Fruit fly (Drosophila melanogaster) whole organism, embryonic: ENCODE measurements around the gene Kaz1-ORFB.

Experiments used
- Abd-B ChIP-seq: fragments of 200-800 bp; sonication (Bioruptor generic); optimal IDR thresholded peaks from 2 replicates; lab custom pipeline; 2018; ENCODE audit warnings: missing biosample characterization, mild to moderate bottlenecking, missing genetic modification characterization, moderate library complexity
- Bgb ChIP-seq: fragments of 200-800 bp; sonication (Bioruptor generic); IDR thresholded peaks from 2 replicates; pipeline ENCODE4 v1.3.6; 2022; ENCODE audit warnings: missing biosample characterization, missing genetic modification characterization; ENCODE audit not compliant: partially characterized antibody
- Blimp-1 ChIP-seq: fragments of 200-800 bp; sonication (Bioruptor generic); optimal IDR thresholded peaks from 3 replicates; lab custom pipeline; 2018; ENCODE audit warnings: missing biosample characterization, missing genetic modification characterization, mild to moderate bottlenecking, moderate library complexity, missing genetic modification reagents
- CG10267 ChIP-seq: fragments of 200-800 bp; sonication (Bioruptor generic); optimal IDR thresholded peaks from 2 replicates; lab custom pipeline; 2018; ENCODE audit warnings: missing biosample characterization, mild to moderate bottlenecking, missing genetic modification characterization, moderate library complexity
- CG10321 ChIP-seq: fragments of 200-800 bp; sonication (Bioruptor generic); IDR thresholded peaks from 2 replicates; pipeline ENCODE4 v1.3.6; 2022; ENCODE audit warnings: missing biosample characterization, missing genetic modification characterization
- CG10565 ChIP-seq: fragments of 200-800 bp; sonication (Bioruptor generic); optimal IDR thresholded peaks from 3 replicates; lab custom pipeline; 2016; ENCODE audit warnings: missing biosample characterization, mild to moderate bottlenecking, missing genetic modification characterization
- CG14710 ChIP-seq: fragments of 200-800 bp; sonication (Bioruptor generic); optimal IDR thresholded peaks from 3 replicates; lab custom pipeline; 2019; ENCODE audit warnings: missing biosample characterization, mild to moderate bottlenecking, missing genetic modification characterization, moderate library complexity
- CG15073 ChIP-seq: fragments of 200-800 bp; sonication (Bioruptor generic); optimal IDR thresholded peaks from 2 replicates; lab custom pipeline; 2016; ENCODE audit warnings: missing biosample characterization, missing genetic modification characterization
- CG17186 ChIP-seq: fragments of 200-800 bp; sonication (Bioruptor generic); optimal IDR thresholded peaks from 3 replicates; lab custom pipeline; 2017; ENCODE audit warnings: missing biosample characterization, missing genetic modification reagents, missing genetic modification characterization
- CG17612 ChIP-seq: fragments of 200-800 bp; sonication (Bioruptor generic); IDR thresholded peaks from 2 replicates; pipeline ENCODE4 v1.3.6; 2022; ENCODE audit warnings: missing biosample characterization, missing genetic modification characterization
- CG17829 ChIP-seq: fragments of 200-800 bp; optimal IDR thresholded peaks from 2 replicates; lab custom pipeline; 2019; ENCODE audit warnings: missing biosample characterization, mild to moderate bottlenecking, missing genetic modification characterization, moderate library complexity
- CG18011 ChIP-seq: fragments of 200-800 bp; sonication (Bioruptor generic); optimal IDR thresholded peaks from 2 replicates; lab custom pipeline; 2017; ENCODE audit warnings: missing biosample characterization, missing genetic modification characterization, mild to moderate bottlenecking, moderate library complexity, missing genotype
- CG18764 ChIP-seq: fragments of 200-800 bp; sonication (Bioruptor generic); optimal IDR thresholded peaks from 3 replicates; lab custom pipeline; 2016; ENCODE audit warnings: missing biosample characterization, missing genetic modification characterization
- CG2199 ChIP-seq: fragments of 200-800 bp; sonication (Bioruptor generic); IDR thresholded peaks from 3 replicates; pipeline ENCODE4 v1.3.6; 2022; ENCODE audit warnings: missing biosample characterization, missing genetic modification characterization
- CG31365 ChIP-seq: fragments of 200-800 bp; sonication (Bioruptor generic); optimal IDR thresholded peaks from 2 replicates; lab custom pipeline; 2018; ENCODE audit warnings: missing biosample characterization, mild to moderate bottlenecking, missing genetic modification characterization
- CG3281 ChIP-seq: fragments of 200-800 bp; sonication (Bioruptor generic); optimal IDR thresholded peaks from 3 replicates; lab custom pipeline; 2017; ENCODE audit warnings: missing biosample characterization, mild to moderate bottlenecking, missing genetic modification characterization
- CG33557 ChIP-seq: fragments of 200-800 bp; sonication (Bioruptor generic); optimal IDR thresholded peaks from 2 replicates; lab custom pipeline; 2019; ENCODE audit warnings: missing biosample characterization, mild to moderate bottlenecking, missing genetic modification characterization, moderate library complexity
- CG34376 ChIP-seq: fragments of 200-800 bp; sonication (Bioruptor generic); optimal IDR thresholded peaks from 2 replicates; lab custom pipeline; 2018; ENCODE audit warnings: missing biosample characterization, mild to moderate bottlenecking, missing genetic modification characterization
- CG34422 ChIP-seq: fragments of 200-800 bp; sonication (Bioruptor generic); IDR thresholded peaks from 3 replicates; pipeline ENCODE4 v1.3.6; 2022; ENCODE audit warnings: missing biosample characterization, missing genetic modification characterization
- CG43689 ChIP-seq: fragments of 200-800 bp; sonication (Bioruptor generic); IDR thresholded peaks from 2 replicates; pipeline ENCODE4 v1.3.6; 2022; ENCODE audit warnings: missing biosample characterization, missing genetic modification characterization
- CG4730 ChIP-seq: fragments of 200-800 bp; sonication (Bioruptor generic); IDR thresholded peaks from 2 replicates; pipeline ENCODE4 v1.3.6; 2022; ENCODE audit warnings: missing biosample characterization, missing genetic modification characterization
- CG5953 ChIP-seq: fragments of 200-800 bp; sonication (Bioruptor generic); IDR thresholded peaks from 2 replicates; pipeline ENCODE4 v1.3.6; 2022; ENCODE audit warnings: missing biosample characterization, missing genetic modification characterization
- CG6272 ChIP-seq: fragments of 200-800 bp; sonication (Bioruptor generic); IDR thresholded peaks from 2 replicates; pipeline ENCODE4 v1.3.6; 2022; ENCODE audit warnings: missing biosample characterization, missing genetic modification characterization
- CG6813 ChIP-seq: fragments of 200-800 bp; sonication (Bioruptor generic); optimal IDR thresholded peaks from 2 replicates; lab custom pipeline; 2017; ENCODE audit warnings: missing biosample characterization, missing genetic modification characterization, mild to moderate bottlenecking, moderate library complexity, missing genetic modification reagents
- CG8359 ChIP-seq: fragments of 200-800 bp; sonication (Bioruptor generic); optimal IDR thresholded peaks from 2 replicates; lab custom pipeline; 2017; ENCODE audit warnings: missing biosample characterization, mild to moderate bottlenecking, missing genetic modification characterization, borderline replicate concordance
- CG8944 ChIP-seq: fragments of 200-800 bp; sonication (Bioruptor generic); optimal IDR thresholded peaks from 3 replicates; lab custom pipeline; 2016; ENCODE audit warnings: missing biosample characterization, missing genetic modification characterization
- Dbx ChIP-seq: fragments of 200-800 bp; sonication (Bioruptor generic); IDR thresholded peaks from 3 replicates; pipeline ENCODE4 v1.3.6; 2022; ENCODE audit warnings: missing biosample characterization, missing genetic modification characterization
- Dll ChIP-seq: fragments of 200-800 bp; sonication (Bioruptor generic); IDR thresholded peaks from 4 replicates; pipeline ENCODE4 v1.3.6; 2022; ENCODE audit warnings: missing biosample characterization, missing genetic modification characterization; ENCODE audit not compliant: partially characterized antibody
- ERR ChIP-seq: fragments of 200-800 bp; sonication (Bioruptor generic); optimal IDR thresholded peaks from 2 replicates; lab custom pipeline; 2016; ENCODE audit warnings: missing biosample characterization, missing genetic modification characterization
- Hr39 ChIP-seq: fragments of >200 bp; optimal IDR thresholded peaks from 2 replicates; lab custom pipeline; 2017
- Hr78 ChIP-seq, 2 experiments: fragments of 200-800 bp in 1 of 2; fragments of >200 bp in 1 of 2; sonication (Bioruptor generic) in 1 of 2; optimal IDR thresholded peaks; 2 replicates each; lab custom pipeline; 2017 to 2019; ENCODE audit warnings: missing biosample characterization in 2 of 2, missing genetic modification characterization in 2 of 2, mild to moderate bottlenecking in 1 of 2, moderate library complexity in 1 of 2
- Lim3 ChIP-seq: fragments of 200-800 bp; sonication (Bioruptor generic); IDR thresholded peaks from 2 replicates; pipeline ENCODE4 v1.3.6; 2022; ENCODE audit warnings: missing biosample characterization, missing genetic modification characterization
- NfI ChIP-seq: fragments of 200-800 bp; sonication (Bioruptor generic); optimal IDR thresholded peaks from 3 replicates; lab custom pipeline; 2018; ENCODE audit warnings: missing biosample characterization, mild to moderate bottlenecking, missing genetic modification characterization, moderate library complexity
- Optix ChIP-seq: fragments of 200-800 bp; sonication (Bioruptor generic); IDR thresholded peaks from 3 replicates; pipeline ENCODE4 v1.3.6; 2022; ENCODE audit warnings: missing biosample characterization, missing genetic modification characterization
- Rfx ChIP-seq: fragments of 200-800 bp; sonication (Bioruptor generic); IDR thresholded peaks from 2 replicates; pipeline ENCODE4 v1.3.6; 2022; ENCODE audit warnings: missing biosample characterization, missing genetic modification characterization
- Sry-β ChIP-seq: fragments of 200-800 bp; sonication (Bioruptor generic); optimal IDR thresholded peaks from 2 replicates; lab custom pipeline; 2018; ENCODE audit warnings: missing biosample characterization, mild to moderate bottlenecking, missing genetic modification characterization, moderate library complexity
- Tbp ChIP-seq: fragments of >200 bp; optimal IDR thresholded peaks from 2 replicates; lab custom pipeline; 2018; ENCODE audit warnings: missing biosample characterization, missing genetic modification characterization
- ac ChIP-seq: fragments of 200-800 bp; sonication (Bioruptor generic); optimal IDR thresholded peaks from 3 replicates; lab custom pipeline; 2017; ENCODE audit warnings: missing biosample characterization, mild to moderate bottlenecking, missing genetic modification characterization
- aop ChIP-seq: fragments of 200-800 bp; sonication (Bioruptor generic); IDR thresholded peaks from 2 replicates; pipeline ENCODE4 v1.3.6; 2022; ENCODE audit warnings: missing biosample characterization, missing genetic modification characterization
- bowl ChIP-seq: fragments of 200-800 bp; sonication (Bioruptor generic); IDR thresholded peaks from 2 replicates; pipeline ENCODE4 v1.3.6; 2022; ENCODE audit warnings: missing biosample characterization, missing genetic modification characterization
- chif ChIP-seq, 2 experiments: fragments of 200-800 bp; sonication (Bioruptor generic); optimal IDR thresholded peaks; 3 replicates each; lab custom pipeline; 2016; ENCODE audit warnings: missing biosample characterization in 2 of 2, missing genetic modification characterization in 2 of 2
- emc ChIP-seq: fragments of 200-800 bp; sonication (Bioruptor generic); optimal IDR thresholded peaks from 2 replicates; lab custom pipeline; 2016; ENCODE audit warnings: missing biosample characterization, missing genetic modification characterization
- eyg ChIP-seq: fragments of 200-800 bp; sonication (Bioruptor generic); optimal IDR thresholded peaks from 3 replicates; lab custom pipeline; 2016; ENCODE audit warnings: missing biosample characterization, missing genetic modification characterization
- fru ChIP-seq: fragments of >200 bp; optimal IDR thresholded peaks from 2 replicates; lab custom pipeline; 2017
- gsb-n ChIP-seq: fragments of 200-800 bp; sonication (Bioruptor generic); optimal IDR thresholded peaks from 3 replicates; lab custom pipeline; 2018; ENCODE audit warnings: missing biosample characterization, mild to moderate bottlenecking, missing genetic modification characterization
- ham ChIP-seq: fragments of 200-800 bp; sonication (Bioruptor generic); IDR thresholded peaks from 2 replicates; pipeline ENCODE4 v1.3.6; 2022; ENCODE audit warnings: missing biosample characterization, missing genetic modification characterization
- onecut ChIP-seq: fragments of 200-800 bp; sonication (Bioruptor generic); IDR thresholded peaks from 2 replicates; pipeline ENCODE4 v1.3.6; 2022; ENCODE audit warnings: missing biosample characterization, missing genetic modification characterization
- slp2 ChIP-seq: fragments of 200-800 bp; sonication (Bioruptor generic); optimal IDR thresholded peaks from 2 replicates; lab custom pipeline; 2016; ENCODE audit warnings: missing biosample characterization, missing genetic modification characterization
- usp ChIP-seq: fragments of >200 bp; optimal IDR thresholded peaks from 2 replicates; lab custom pipeline; 2017; ENCODE audit warnings: missing biosample characterization, missing genetic modification characterization
- zfh1 ChIP-seq: fragments of 200-800 bp; sonication (Bioruptor generic); IDR thresholded peaks from 3 replicates; pipeline ENCODE4 v1.3.6; 2022; ENCODE audit warnings: missing biosample characterization, missing genetic modification characterization
- zfh2 ChIP-seq: fragments of 200-800 bp; sonication (Bioruptor generic); optimal IDR thresholded peaks from 2 replicates; lab custom pipeline; 2016; ENCODE audit warnings: missing biosample characterization, missing genetic modification characterization

The Kaz1-ORFB gene

dm6 chr3L:205723-206284 lies 10.6 kb upstream of the Kaz1-ORFB start, which contains the start of the genes Gk1 and CG13876 (continued):
- TF ChIP-seq ham (GFP tag; lab: Robert Waterston, UW) (peak; percentile 71; the same call in 1 of the 2 replicates), slp2 (peak; percentile 42), CG17186 (GFP tag; lab: Kevin White, UChicago) (peak; percentile 48), bowl (GFP tag; lab: Robert Waterston, UW) (peak; percentile 85), fru (lab: Kevin White, UChicago) (no peak), chif (GFP tag; optimal IDR thresholded peaks at IDR 0.05; lab: Kevin White, UChicago) (peak in 1 of 2 experiments; percentile 44), CG10321 (peak; percentile 65), zfh2 (GFP tag; lab: Kevin White, UChicago) (peak; percentile 63), eyg (GFP tag; lab: Kevin White, UChicago) (no peak), CG17829 (peak; percentile 97), zfh1 (GFP tag; lab: Robert Waterston, UW) (peak; percentile 96), gsb-n (tag; lab: Kevin White, UChicago) (peak; percentile 96), onecut (peak; percentile 90), ERR (GFP tag; lab: Kevin White, UChicago) (no peak), CG6813 (GFP tag; lab: Kevin White, UChicago) (peak; percentile 95), CG3281 (peak; percentile 96), CG31365 (tag; lab: Kevin White, UChicago) (peak; percentile 77), emc (GFP tag; lab: Kevin White, UChicago) (peak; percentile 19), CG18011 (GFP tag; lab: Kevin White, UChicago) (peak; percentile 80), CG2199 (peak; percentile 94), CG15073 (peak; percentile 19), CG17612 (GFP tag; lab: Robert Waterston, UW) (peak; percentile 87), Bgb (no peak), CG5953 (GFP tag; lab: Robert Waterston, UW) (peak; percentile 85), CG34422 (GFP tag; lab: Robert Waterston, UW) (peak; percentile 93), Sry-β (GFP tag; lab: Kevin White, UChicago) (peak; percentile 30), CG14710 (peak; percentile 100), aop (peak; percentile 26; the same call in 1 of the 2 replicates), ac (GFP tag; lab: Kevin White, UChicago) (peak; percentile 76), Lim3 (GFP tag; lab: Robert Waterston, UW) (peak; percentile 29; the same call in 1 of the 2 replicates), Blimp-1 (GFP tag; lab: Kevin White, UChicago) (peak; percentile 93), usp (GFP tag; lab: Kevin White, UChicago) (no peak), CG8359 (peak; percentile 82), CG6272 (GFP tag; lab: Robert Waterston, UW) (peak; percentile 67), CG10267 (tag; lab: Kevin White, UChicago) (peak; percentile 91), Hr39 (lab: Kevin White, UChicago) (no peak), Dll (GFP tag; lab: Robert Waterston, UW) (no peak), CG10565 (GFP tag; lab: Kevin White, UChicago) (peak; percentile 6), CG34376 (GFP tag; lab: Kevin White, UChicago) (peak; percentile 98), Rfx (GFP tag; lab: Robert Waterston, UW) (peak; percentile 95), Hr78 (GFP tag; optimal IDR thresholded peaks at IDR 0.05; lab: Kevin White, UChicago) (no peak), Dbx (peak; percentile 96), CG33557 (peak; percentile 92), CG8944 (peak; percentile 17), Abd-B (GFP tag; lab: Kevin White, UChicago) (peak; percentile 87), CG43689 (GFP tag; lab: Robert Waterston, UW) (peak; percentile 84), Tbp (GFP tag; lab: Kevin White, UChicago) (no peak), CG18764 (GFP tag; lab: Kevin White, UChicago) (peak; percentile 85), Optix (peak; percentile 72; the same call in 2 of the 3 replicates), NfI (peak; percentile 93), CG4730 (GFP tag; lab: Robert Waterston, UW) (peak; percentile 85)
